Worm (Caenorhabditis elegans) whole organism, L1 larva: ENCODE data around the gene spds-1.

Experiments
- ama-1 ChIP-seq: fragments of 150-350 bp; optimal IDR thresholded peaks from 2 replicates; lab custom pipeline; 2014
- ceh-63 ChIP-seq: fragments of 200-800 bp; sonication (Bioruptor generic); optimal IDR thresholded peaks from 2 replicates; lab custom pipeline; 2018; ENCODE audit warnings: mild to moderate bottlenecking, missing genetic modification characterization, missing compliant biosample characterization
- ceh-82 ChIP-seq, 3 experiments: fragments of 150-350 bp in 1 of 3; sonication (generic microtip) in 2 of 3; optimal IDR thresholded peaks; 2 replicates each; lab custom pipeline; 2014 to 2017; ENCODE audit warnings: missing biosample characterization in 3 of 3, missing genetic modification characterization in 3 of 3
- dpl-1 ChIP-seq, 3 experiments: fragments of 150-350 bp in 2 of 3; sonication (generic microtip) in 1 of 3; optimal IDR thresholded peaks; 2 replicates each; lab custom pipeline; 2014 to 2017; ENCODE audit warnings: missing biosample characterization in 3 of 3, missing genetic modification characterization in 3 of 3, missing genetic modification reagents in 3 of 3
- egl-27 ChIP-seq, 2 experiments: fragments of 150-350 bp in 1 of 2; sonication (generic microtip); optimal IDR thresholded peaks; 3 replicates each; lab custom pipeline; 2017 to 2018; ENCODE audit warnings: missing biosample characterization in 2 of 2, missing genetic modification characterization in 2 of 2, missing genetic modification reagents in 2 of 2
- hlh-17 ChIP-seq: fragments of 200-800 bp; sonication (Bioruptor generic); optimal IDR thresholded peaks from 2 replicates; lab custom pipeline; 2018; ENCODE audit warnings: missing genetic modification characterization, mild to moderate bottlenecking, missing compliant biosample characterization, moderate library complexity, borderline replicate concordance
- jun-1 ChIP-seq: fragments of 150-350 bp; optimal IDR thresholded peaks from 2 replicates; lab custom pipeline; 2014; ENCODE audit warnings: missing biosample characterization, missing genetic modification reagents, missing genetic modification characterization
- lsy-2 ChIP-seq, 2 experiments: fragments of 150-350 bp; optimal IDR thresholded peaks; 2 replicates each; lab custom pipeline; 2014; ENCODE audit warnings: missing biosample characterization in 2 of 2, missing genetic modification characterization in 2 of 2
- nhr-12 ChIP-seq: sonication (generic microtip); optimal IDR thresholded peaks from 2 replicates; lab custom pipeline; 2017; ENCODE audit warnings: missing biosample characterization, missing genetic modification characterization
- sox-4 ChIP-seq: sonication (generic microtip); optimal IDR thresholded peaks from 2 replicates; lab custom pipeline; 2016; ENCODE audit warnings: missing genetic modification characterization, missing compliant biosample characterization
- unc-62 ChIP-seq: fragments of 150-350 bp; optimal IDR thresholded peaks from 2 replicates; lab custom pipeline; 2014; ENCODE audit warnings: missing biosample characterization, missing genetic modification reagents, missing genetic modification characterization
- vab-15 ChIP-seq: sonication (generic microtip); optimal IDR thresholded peaks from 2 replicates; lab custom pipeline; 2017; ENCODE audit warnings: missing genotype, mild to moderate bottlenecking, missing genetic modification characterization, missing compliant biosample characterization
- xbp-1 ChIP-seq: sonication (generic microtip); optimal IDR thresholded peaks from 2 replicates; lab custom pipeline; 2016; ENCODE audit warnings: missing genetic modification characterization, missing compliant biosample characterization
- ztf-4 ChIP-seq: fragments of 150-350 bp; optimal IDR thresholded peaks from 2 replicates; lab custom pipeline; 2014; ENCODE audit warnings: missing biosample characterization, missing genetic modification characterization

ce11 chrII:12810709-12811108 is 4.0 kb downstream of the spds-1 start, which contains the start of gene Y46G5A.20:
- TF ChIP-seq ztf-4 (tag; lab: Kevin White, UChicago), result no peak
- TF ChIP-seq sox-4 (tag; lab: Kevin White, UChicago), result no peak
- no peak for TF ChIP-seq dpl-1 (GFP tag; optimal IDR thresholded peaks at IDR 0.05; lab: Kevin White, UChicago)
- no peak for TF ChIP-seq ama-1 (lab: Kevin White, UChicago)
- TF ChIP-seq vab-15 (tag; lab: Kevin White, UChicago), result no peak
- no peak for TF ChIP-seq unc-62 (GFP tag; lab: Kevin White, UChicago)
- no peak for TF ChIP-seq ceh-82 (tag; optimal IDR thresholded peaks at IDR 0.05; lab: Kevin White, UChicago)
- no peak for TF ChIP-seq lsy-2 (tag; optimal IDR thresholded peaks at IDR 0.05; lab: Kevin White, UChicago)
- no peak for TF ChIP-seq egl-27 (tag; optimal IDR thresholded peaks at IDR 0.05; lab: Kevin White, UChicago)
- TF ChIP-seq xbp-1 (tag; lab: Kevin White, UChicago), result no peak
- no peak for TF ChIP-seq ceh-63 (GFP tag; lab: Kevin White, UChicago)
- no peak for TF ChIP-seq nhr-12 (tag; lab: Kevin White, UChicago)
- no peak for TF ChIP-seq jun-1
- TF ChIP-seq hlh-17 (GFP tag; lab: Kevin White, UChicago), result no peak
